Worm (Caenorhabditis elegans) whole organism, L4 larva: ENCODE data around the gene grd-3.

Experiments used
- ceh-82 ChIP-seq: sonication (generic microtip); optimal IDR thresholded peaks from 2 replicates; lab custom pipeline; 2017; ENCODE audit warnings: missing biosample characterization, missing genetic modification characterization
- lsy-2 ChIP-seq, 2 experiments: fragments of 150-350 bp in 1 of 2; sonication (generic microtip) in 1 of 2; optimal IDR thresholded peaks; 2 replicates each; lab custom pipeline; 2014 to 2017; ENCODE audit warnings: missing biosample characterization in 2 of 2, missing genetic modification characterization in 2 of 2
- madf-5 ChIP-seq, 2 experiments: fragments of 200-800 bp; sonication (Bioruptor generic); IDR thresholded peaks; 2 replicates each; pipeline ENCODE4 v1.3.6; 2022; ENCODE audit warnings: missing compliant biosample characterization in 2 of 2, missing genetic modification characterization in 2 of 2
- set-16 ChIP-seq: fragments of 200-800 bp; sonication (Bioruptor generic); IDR thresholded peaks from 2 replicates; pipeline ENCODE4 v1.3.6; 2022; ENCODE audit warnings: missing genetic modification reagents, missing genetic modification characterization, missing compliant biosample characterization

DNA sequence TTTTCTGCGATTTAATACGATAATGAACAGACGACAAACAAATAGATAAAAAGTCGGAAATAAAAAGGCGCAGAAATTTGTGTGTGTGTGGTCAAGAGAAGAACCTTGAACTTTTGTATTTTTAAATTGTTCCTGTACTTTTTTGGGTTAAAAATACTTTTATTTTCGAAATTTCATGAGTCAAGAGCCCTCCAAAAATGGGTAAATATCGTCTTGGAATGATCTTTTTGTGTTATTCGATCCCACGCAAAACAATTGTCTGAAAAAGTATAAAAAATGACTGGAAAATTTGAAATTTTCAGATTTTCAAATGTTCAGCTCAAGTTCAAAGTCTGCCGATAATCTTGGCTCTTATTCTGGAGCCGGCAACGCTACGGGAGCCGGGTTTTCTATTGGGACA is 43.9 kb upstream of the grd-3 start, which contains the start of gene C04C3.14:
- TF ChIP-seq lsy-2 (tag; optimal IDR thresholded peaks at IDR 0.05; lab: Kevin White, UChicago) (no peak), set-16 (GFP tag; lab: Robert Waterston, UW) (no peak), ceh-82 (no peak), madf-5 (GFP tag; IDR thresholded peaks at IDR 0.05; lab: Robert Waterston, UW) (no peak)
